Fruit fly (Drosophila melanogaster) whole organism, pupa: ENCODE results near the gene CG13300.

Source experiments
- CG12605 ChIP-seq: fragments of 200-800 bp; sonication (Bioruptor generic); IDR thresholded peaks from 2 replicates; pipeline ENCODE4 v1.3.6; 2022; ENCODE audit warnings: missing biosample characterization, missing genetic modification characterization
- CG15710 ChIP-seq: fragments of 200-800 bp; sonication (Bioruptor generic); optimal IDR thresholded peaks from 2 replicates; lab custom pipeline; 2018; ENCODE audit warnings: missing biosample characterization, mild to moderate bottlenecking, missing genetic modification characterization, moderate library complexity
- CG34367 ChIP-seq: fragments of 200-800 bp; sonication (Bioruptor generic); optimal IDR thresholded peaks from 2 replicates; lab custom pipeline; 2018; ENCODE audit warnings: missing biosample characterization, mild to moderate bottlenecking, missing genetic modification characterization
- CG4496 ChIP-seq: fragments of 200-800 bp; sonication (Bioruptor generic); IDR thresholded peaks from 3 replicates; pipeline ENCODE4 v1.3.6; 2022; ENCODE audit warnings: missing biosample characterization, missing genetic modification characterization
- CG8159 ChIP-seq: fragments of 200-800 bp; sonication (Bioruptor generic); optimal IDR thresholded peaks from 3 replicates; lab custom pipeline; 2018; ENCODE audit warnings: missing biosample characterization, mild to moderate bottlenecking, missing genetic modification characterization, moderate library complexity
- Snoo ChIP-seq: fragments of 200-800 bp; sonication (Bioruptor generic); optimal IDR thresholded peaks from 3 replicates; lab custom pipeline; 2017; ENCODE audit warnings: missing biosample characterization, mild to moderate bottlenecking, missing genetic modification characterization, inconsistent platforms
- gl ChIP-seq: fragments of 200-800 bp; sonication (Bioruptor generic); optimal IDR thresholded peaks from 2 replicates; lab custom pipeline; 2018; ENCODE audit warnings: missing biosample characterization, mild to moderate bottlenecking, missing genetic modification characterization
- rn ChIP-seq: fragments of 200-800 bp; sonication (Bioruptor generic); IDR thresholded peaks from 2 replicates; pipeline ENCODE4 v1.3.6; 2022; ENCODE audit warnings: missing biosample characterization, missing genetic modification characterization

- no peak for TF ChIP-seq gl
- no peak for TF ChIP-seq rn
- no peak for TF ChIP-seq Snoo (tag; lab: Kevin White, UChicago)
- no peak for TF ChIP-seq CG8159 (tag; lab: Kevin White, UChicago)
- TF ChIP-seq CG15710 (tag; lab: Kevin White, UChicago), result no peak
- no peak for TF ChIP-seq CG34367
- no peak for TF ChIP-seq CG12605 (GFP tag; lab: Robert Waterston, UW)
- no peak for TF ChIP-seq CG4496
Measured at dm6 chr3L:6349976-6350375, 2.2 kb downstream of the CG13300 start, which contains the start of gene Sfp65A.
